Worm (Caenorhabditis elegans) whole organism, late embryonic: ENCODE data around the gene cey-4.

ENCODE experiments used
- C08G9.2 ChIP-seq: sonication (generic microtip); optimal IDR thresholded peaks from 2 replicates; lab custom pipeline; 2016; ENCODE audit warnings: mild to moderate bottlenecking, missing genetic modification characterization, moderate library complexity, missing compliant biosample characterization
- F13H6.1 ChIP-seq: sonication (generic microtip); optimal IDR thresholded peaks from 2 replicates; lab custom pipeline; 2016; ENCODE audit warnings: missing genetic modification characterization, missing compliant biosample characterization
- T23F11.4 ChIP-seq: fragments of 200-800 bp; sonication (Bioruptor generic); optimal IDR thresholded peaks from 2 replicates; lab custom pipeline; 2018; ENCODE audit warnings: mild to moderate bottlenecking, missing genetic modification characterization, missing compliant biosample characterization
- Y22D7AL.16 ChIP-seq: sonication (generic microtip); optimal IDR thresholded peaks from 2 replicates; lab custom pipeline; 2016; ENCODE audit warnings: missing genetic modification characterization, missing compliant biosample characterization
- ahr-1 ChIP-seq: sonication (generic microtip); optimal IDR thresholded peaks from 2 replicates; lab custom pipeline; 2016; ENCODE audit warnings: missing genetic modification characterization, missing compliant biosample characterization
- ceh-14 ChIP-seq: sonication (generic microtip); optimal IDR thresholded peaks from 2 replicates; lab custom pipeline; 2016; ENCODE audit warnings: missing genotype, missing genetic modification characterization, missing compliant biosample characterization
- ceh-18 ChIP-seq: sonication (generic microtip); optimal IDR thresholded peaks from 2 replicates; lab custom pipeline; 2016; ENCODE audit warnings: missing genetic modification characterization, missing compliant biosample characterization
- ceh-2 ChIP-seq: sonication (generic microtip); optimal IDR thresholded peaks from 2 replicates; lab custom pipeline; 2016; ENCODE audit warnings: missing genotype, missing genetic modification characterization, missing compliant biosample characterization
- ceh-30 ChIP-seq: fragments of 150-350 bp; optimal IDR thresholded peaks from 2 replicates; lab custom pipeline; 2014; ENCODE audit warnings: missing biosample characterization, missing genetic modification characterization
- ceh-31 ChIP-seq: sonication (generic microtip); optimal IDR thresholded peaks from 2 replicates; lab custom pipeline; 2016; ENCODE audit warnings: missing genetic modification characterization, missing compliant biosample characterization
- ceh-34 ChIP-seq: sonication (generic microtip); optimal IDR thresholded peaks from 2 replicates; lab custom pipeline; 2016; ENCODE audit warnings: mild to moderate bottlenecking, missing genetic modification characterization, missing compliant biosample characterization
- ceh-48 ChIP-seq: sonication (generic microtip); optimal IDR thresholded peaks from 2 replicates; lab custom pipeline; 2016; ENCODE audit warnings: missing genetic modification characterization, inconsistent platforms, missing compliant biosample characterization
- ceh-9 ChIP-seq: sonication (generic microtip); optimal IDR thresholded peaks from 2 replicates; lab custom pipeline; 2016; ENCODE audit warnings: mild to moderate bottlenecking, missing genetic modification characterization, inconsistent platforms, missing compliant biosample characterization
- elt-2 ChIP-seq: sonication (generic microtip); optimal IDR thresholded peaks from 2 replicates; lab custom pipeline; 2016; ENCODE audit warnings: missing genetic modification reagents, missing genetic modification characterization, missing compliant biosample characterization
- elt-4 ChIP-seq: sonication (generic microtip); optimal IDR thresholded peaks from 2 replicates; lab custom pipeline; 2016; ENCODE audit warnings: missing genetic modification characterization, missing compliant biosample characterization
- eyg-1 ChIP-seq: sonication (generic microtip); optimal IDR thresholded peaks from 2 replicates; lab custom pipeline; 2016; ENCODE audit warnings: missing genotype, missing genetic modification characterization, missing compliant biosample characterization
- fkh-6 ChIP-seq: sonication (generic microtip); optimal IDR thresholded peaks from 2 replicates; lab custom pipeline; 2016; ENCODE audit warnings: missing genetic modification characterization, missing compliant biosample characterization
- hlh-15 ChIP-seq: sonication (generic microtip); optimal IDR thresholded peaks from 2 replicates; lab custom pipeline; 2016; ENCODE audit warnings: missing genetic modification characterization, missing compliant biosample characterization
- mec-3 ChIP-seq: sonication (generic microtip); optimal IDR thresholded peaks from 2 replicates; lab custom pipeline; 2016; ENCODE audit warnings: borderline replicate concordance, missing genetic modification characterization, missing compliant biosample characterization
- nfya-1 ChIP-seq: sonication (generic microtip); optimal IDR thresholded peaks from 2 replicates; lab custom pipeline; 2017; ENCODE audit warnings: missing genetic modification characterization, mild to moderate bottlenecking, missing compliant biosample characterization, antibody characterized with exemption, moderate library complexity
- nhr-232 ChIP-seq: sonication (generic microtip); optimal IDR thresholded peaks from 2 replicates; lab custom pipeline; 2016; ENCODE audit warnings: missing genetic modification characterization, missing compliant biosample characterization
- pax-1 ChIP-seq: fragments of 150-350 bp; optimal IDR thresholded peaks from 2 replicates; lab custom pipeline; 2014; ENCODE audit warnings: missing biosample characterization, missing genetic modification characterization
- pha-4 ChIP-seq: fragments of 150-350 bp; optimal IDR thresholded peaks from 2 replicates; lab custom pipeline; 2018; ENCODE audit warnings: missing biosample characterization, missing genetic modification reagents, missing genetic modification characterization
- rnt-1 ChIP-seq: sonication (generic microtip); optimal IDR thresholded peaks from 2 replicates; lab custom pipeline; 2016; ENCODE audit warnings: missing genetic modification characterization, missing compliant biosample characterization
- sox-2 ChIP-seq: fragments of 200-800 bp; sonication (Bioruptor generic); IDR thresholded peaks from 2 replicates; pipeline ENCODE4 v1.3.6; 2022; ENCODE audit warnings: missing genetic modification reagents, missing genetic modification characterization, missing compliant biosample characterization
- tbx-2 ChIP-seq: sonication (generic microtip); optimal IDR thresholded peaks from 2 replicates; lab custom pipeline; 2016; ENCODE audit warnings: missing genetic modification characterization, missing compliant biosample characterization
- ttx-3 ChIP-seq: sonication (generic microtip); optimal IDR thresholded peaks from 2 replicates; lab custom pipeline; 2016; ENCODE audit warnings: missing genetic modification reagents, missing genetic modification characterization, missing compliant biosample characterization
- unc-55 ChIP-seq: sonication (generic microtip); optimal IDR thresholded peaks from 2 replicates; lab custom pipeline; 2017; ENCODE audit warnings: missing biosample characterization, missing genetic modification reagents, missing genetic modification characterization
- unc-86 ChIP-seq: sonication (generic microtip); optimal IDR thresholded peaks from 2 replicates; lab custom pipeline; 2016; ENCODE audit warnings: missing genetic modification characterization, missing compliant biosample characterization
- ztf-16 ChIP-seq: sonication (generic microtip); optimal IDR thresholded peaks from 2 replicates; lab custom pipeline; 2017; ENCODE audit warnings: missing genetic modification characterization, missing compliant biosample characterization

The cey-4 gene

DNA sequence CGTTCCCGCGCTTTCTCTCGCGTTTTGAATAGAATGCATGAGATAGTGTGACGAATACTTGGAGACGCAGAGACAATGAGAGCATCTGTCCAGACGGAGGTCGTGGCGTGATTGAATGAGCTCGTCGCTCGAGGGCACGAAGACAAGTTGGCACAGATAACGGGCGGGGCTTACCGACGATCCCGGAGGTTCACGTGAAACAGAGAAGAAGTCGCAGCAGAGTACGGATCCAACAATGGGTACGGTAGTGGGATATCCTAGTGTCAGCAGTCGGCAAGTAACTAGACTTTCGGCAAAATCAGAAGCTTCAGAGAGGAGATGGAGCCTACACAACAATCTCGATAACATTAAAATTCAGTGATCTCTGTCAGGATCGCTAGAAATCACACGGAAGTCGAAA lies 48.7 kb downstream of the cey-4 start:
- TF ChIP-seq ahr-1 (no peak), ceh-34 (tag; lab: Kevin White, UChicago) (peak; percentile 49), ceh-18 (tag; lab: Kevin White, UChicago) (peak; percentile 70), unc-55 (GFP tag; lab: Kevin White, UChicago) (peak; percentile 22), mec-3 (peak; percentile 1)

DNA sequence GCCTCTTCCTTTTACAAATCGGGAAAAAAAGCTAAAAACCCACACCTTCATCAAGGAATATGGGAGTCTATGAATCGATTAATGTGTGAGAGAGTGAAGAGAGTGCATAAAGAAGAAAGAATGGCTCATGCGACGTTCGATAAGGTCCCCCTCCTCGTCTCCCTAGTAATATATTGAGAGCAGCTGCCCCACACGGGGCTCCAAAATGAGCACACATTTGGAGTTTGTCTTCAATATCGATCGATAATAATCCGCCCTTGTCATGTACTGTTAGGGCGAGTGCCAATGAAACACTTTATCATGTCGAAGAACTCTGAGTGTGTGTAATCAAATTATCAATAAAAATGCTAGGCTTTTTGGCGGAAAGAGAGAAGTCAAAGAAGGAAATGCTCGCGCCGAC lies 49.2 kb downstream of the cey-4 start:
- TF ChIP-seq ceh-48 (tag; lab: Kevin White, UChicago) (peak; percentile 53), elt-4 (tag; lab: Kevin White, UChicago) (no peak)

DNA sequence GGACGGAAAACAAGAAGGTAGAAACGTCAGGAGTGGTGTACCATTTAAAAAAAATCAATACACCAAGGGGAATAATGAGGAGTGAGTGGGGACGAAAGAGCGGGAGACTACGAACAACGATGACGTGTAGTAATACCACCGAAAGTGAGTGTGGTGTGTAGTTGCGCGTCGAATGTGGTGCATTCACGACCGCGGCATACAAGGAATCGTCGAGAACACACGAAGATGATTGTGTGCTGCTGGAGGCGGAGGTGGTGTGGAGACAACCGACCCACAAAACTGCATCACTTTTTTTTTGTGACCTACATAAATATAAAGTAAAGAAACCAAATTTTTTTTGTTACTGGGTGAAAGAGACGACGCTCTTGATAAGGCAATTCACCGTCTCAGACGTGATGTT lies 50.1 kb downstream of the cey-4 start:
- no peak for TF ChIP-seq ceh-9 (tag; lab: Kevin White, UChicago)
- peak; percentile 13 for TF ChIP-seq ceh-34 (tag; lab: Kevin White, UChicago)
- peak; percentile 6 for TF ChIP-seq rnt-1 (tag; lab: Kevin White, UChicago)
- TF ChIP-seq ttx-3 = no peak
- no peak for TF ChIP-seq pax-1 (tag; lab: Kevin White, UChicago)
- peak; percentile 63 for TF ChIP-seq ceh-30 (tag; lab: Kevin White, UChicago)
- peak; percentile 23 for TF ChIP-seq ceh-2 (tag; lab: Kevin White, UChicago)
- TF ChIP-seq unc-86 (tag; lab: Kevin White, UChicago) = peak; percentile 18
- peak; percentile 44 for TF ChIP-seq ceh-48 (tag; lab: Kevin White, UChicago)
- TF ChIP-seq pha-4 (tag; lab: Kevin White, UChicago) = no peak
- TF ChIP-seq ceh-14 (tag; lab: Kevin White, UChicago) = peak; percentile 8
- TF ChIP-seq tbx-2 = peak; percentile 60
- TF ChIP-seq Y22D7AL.16 (tag; lab: Kevin White, UChicago) = no peak
- TF ChIP-seq ztf-16 (tag; lab: Kevin White, UChicago) = peak; percentile 53
- peak; percentile 20; the same call in 1 of the 2 replicates for TF ChIP-seq sox-2 (GFP tag; lab: Robert Waterston, UW)
- peak; percentile 43 for TF ChIP-seq nfya-1 (tag; lab: Kevin White, UChicago)
- peak; percentile 70 for TF ChIP-seq ceh-31
- no peak for TF ChIP-seq F13H6.1 (tag; lab: Kevin White, UChicago)
- TF ChIP-seq elt-2 (tag; lab: Kevin White, UChicago) = peak; percentile 18
- TF ChIP-seq nhr-232 (tag; lab: Kevin White, UChicago) = peak; percentile 9
- no peak for TF ChIP-seq hlh-15 (tag; lab: Kevin White, UChicago)
- no peak for TF ChIP-seq T23F11.4
- no peak for TF ChIP-seq fkh-6 (tag; lab: Kevin White, UChicago)
- TF ChIP-seq eyg-1 (tag; lab: Kevin White, UChicago) = no peak
- TF ChIP-seq C08G9.2 = peak; percentile 21
